Fruit fly (Drosophila melanogaster) whole organism, pupa: Measurements from ENCODE around the gene Amun.

ENCODE experiments used
- CG10348 ChIP-seq: fragments of 200-800 bp; sonication (Bioruptor generic); IDR thresholded peaks from 2 replicates; pipeline ENCODE4 v1.3.6; 2022; ENCODE audit warnings: missing biosample characterization, missing genetic modification characterization
- CG12605 ChIP-seq: fragments of 200-800 bp; sonication (Bioruptor generic); IDR thresholded peaks from 2 replicates; pipeline ENCODE4 v1.3.6; 2022; ENCODE audit warnings: missing biosample characterization, missing genetic modification characterization
- CG13204 ChIP-seq: fragments of 200-800 bp; sonication (Bioruptor generic); optimal IDR thresholded peaks from 2 replicates; lab custom pipeline; 2018; ENCODE audit warnings: missing biosample characterization, mild to moderate bottlenecking, missing genetic modification characterization, moderate library complexity
- CG14655 ChIP-seq: fragments of 200-800 bp; sonication (Bioruptor generic); optimal IDR thresholded peaks from 3 replicates; lab custom pipeline; 2017; ENCODE audit warnings: mild to moderate bottlenecking, missing biosample characterization, missing genetic modification reagents, missing genetic modification characterization
- CG15710 ChIP-seq: fragments of 200-800 bp; sonication (Bioruptor generic); optimal IDR thresholded peaks from 2 replicates; lab custom pipeline; 2018; ENCODE audit warnings: missing biosample characterization, mild to moderate bottlenecking, missing genetic modification characterization, moderate library complexity
- CG17806 ChIP-seq: fragments of 200-800 bp; sonication (Bioruptor generic); optimal IDR thresholded peaks from 2 replicates; lab custom pipeline; 2018; ENCODE audit warnings: missing biosample characterization, mild to moderate bottlenecking, missing genetic modification characterization, moderate library complexity
- CG32121 ChIP-seq: fragments of 200-800 bp; sonication (Bioruptor generic); IDR thresholded peaks from 2 replicates; pipeline ENCODE4 v1.3.6; 2022; ENCODE audit warnings: missing biosample characterization, missing genetic modification characterization
- CG34367 ChIP-seq: fragments of 200-800 bp; sonication (Bioruptor generic); optimal IDR thresholded peaks from 2 replicates; lab custom pipeline; 2018; ENCODE audit warnings: missing biosample characterization, mild to moderate bottlenecking, missing genetic modification characterization
- CG4496 ChIP-seq: fragments of 200-800 bp; sonication (Bioruptor generic); IDR thresholded peaks from 3 replicates; pipeline ENCODE4 v1.3.6; 2022; ENCODE audit warnings: missing biosample characterization, missing genetic modification characterization
- CG8159 ChIP-seq: fragments of 200-800 bp; sonication (Bioruptor generic); optimal IDR thresholded peaks from 3 replicates; lab custom pipeline; 2018; ENCODE audit warnings: missing biosample characterization, mild to moderate bottlenecking, missing genetic modification characterization, moderate library complexity
- CG8301 ChIP-seq: fragments of 200-800 bp; sonication (Bioruptor generic); optimal IDR thresholded peaks from 2 replicates; lab custom pipeline; 2018; ENCODE audit warnings: missing biosample characterization, mild to moderate bottlenecking, missing genetic modification characterization
- CG9948 ChIP-seq: fragments of 200-800 bp; sonication (Bioruptor generic); optimal IDR thresholded peaks from 2 replicates; lab custom pipeline; 2018; ENCODE audit warnings: missing biosample characterization, mild to moderate bottlenecking, missing genetic modification characterization, moderate library complexity
- D1 ChIP-seq: fragments of 200-800 bp; sonication (Bioruptor generic); optimal IDR thresholded peaks from 2 replicates; lab custom pipeline; 2018; ENCODE audit warnings: missing biosample characterization, mild to moderate bottlenecking, missing genetic modification characterization, moderate library complexity
- EcR ChIP-seq: fragments of 200-800 bp; sonication (Bioruptor generic); optimal IDR thresholded peaks from 3 replicates; lab custom pipeline; 2019; ENCODE audit warnings: missing biosample characterization, missing genetic modification characterization, mild to moderate bottlenecking, moderate library complexity, missing genetic modification reagents
- Ets98B ChIP-seq: fragments of 200-800 bp; sonication (Bioruptor generic); IDR thresholded peaks from 2 replicates; pipeline ENCODE4 v1.3.6; 2022; ENCODE audit warnings: missing biosample characterization, missing genetic modification characterization
- Pif1A ChIP-seq: fragments of 200-800 bp; sonication (Bioruptor generic); optimal IDR thresholded peaks from 3 replicates; lab custom pipeline; 2016; ENCODE audit warnings: missing biosample characterization, missing genetic modification characterization
- Pif1B ChIP-seq: fragments of 200-800 bp; sonication (Bioruptor generic); optimal IDR thresholded peaks from 3 replicates; lab custom pipeline; 2016; ENCODE audit warnings: missing biosample characterization, missing genetic modification characterization
- Snoo ChIP-seq: fragments of 200-800 bp; sonication (Bioruptor generic); optimal IDR thresholded peaks from 3 replicates; lab custom pipeline; 2017; ENCODE audit warnings: missing biosample characterization, mild to moderate bottlenecking, missing genetic modification characterization, inconsistent platforms
- fd96Ca ChIP-seq: fragments of 200-800 bp; sonication (Bioruptor generic); IDR thresholded peaks from 3 replicates; pipeline ENCODE4 v1.3.6; 2022; ENCODE audit warnings: missing biosample characterization, missing genetic modification characterization
- gl ChIP-seq: fragments of 200-800 bp; sonication (Bioruptor generic); optimal IDR thresholded peaks from 2 replicates; lab custom pipeline; 2018; ENCODE audit warnings: missing biosample characterization, mild to moderate bottlenecking, missing genetic modification characterization
- rn ChIP-seq: fragments of 200-800 bp; sonication (Bioruptor generic); IDR thresholded peaks from 2 replicates; pipeline ENCODE4 v1.3.6; 2022; ENCODE audit warnings: missing biosample characterization, missing genetic modification characterization

The Amun gene

dm6 chrX:11684462-11684861, 30.9 kb downstream of the Amun start:
- TF ChIP-seq CG13204: peak; percentile 60
- no peak for TF ChIP-seq gl
- peak; percentile 26 for TF ChIP-seq CG15710 (tag; lab: Kevin White, UChicago)
- TF ChIP-seq CG12605 (GFP tag; lab: Robert Waterston, UW): peak; percentile 36; the same call in 1 of the 2 replicates
- no peak for TF ChIP-seq D1 (tag; lab: Kevin White, UChicago)
- TF ChIP-seq CG14655: peak; percentile 39
- peak; percentile 29 for TF ChIP-seq EcR (GFP tag; lab: Kevin White, UChicago)
- no peak for TF ChIP-seq CG10348 (GFP tag; lab: Robert Waterston, UW)
- no peak for TF ChIP-seq Pif1B (GFP tag; lab: Kevin White, UChicago)
- TF ChIP-seq Ets98B (GFP tag; lab: Robert Waterston, UW): peak; percentile 5; the same call in 1 of the 2 replicates
- peak; percentile 50 for TF ChIP-seq Pif1A (GFP tag; lab: Kevin White, UChicago)
- peak; percentile 21 for TF ChIP-seq Snoo
- TF ChIP-seq CG4496 (GFP tag; lab: Robert Waterston, UW): peak; percentile 43; the same call in 1 of the 3 replicates
- peak; percentile 43 for TF ChIP-seq CG8159
- no peak for TF ChIP-seq rn (GFP tag; lab: Robert Waterston, UW)
- peak; percentile 26 for TF ChIP-seq CG34367 (tag; lab: Kevin White, UChicago)
- TF ChIP-seq CG17806 (tag; lab: Kevin White, UChicago): no peak
- TF ChIP-seq CG32121 (GFP tag; lab: Robert Waterston, UW): peak; percentile 43; the same call in 1 of the 2 replicates
- TF ChIP-seq CG9948 (tag; lab: Kevin White, UChicago): peak; percentile 13
- TF ChIP-seq fd96Ca (GFP tag; lab: Robert Waterston, UW): peak; percentile 50; the same call in 1 of the 3 replicates
- TF ChIP-seq CG8301 (tag; lab: Kevin White, UChicago): no peak

- TF ChIP-seq CG17806 (tag; lab: Kevin White, UChicago) (no peak), Pif1A (GFP tag; lab: Kevin White, UChicago) (no peak), CG8301 (tag; lab: Kevin White, UChicago) (no peak), CG32121 (GFP tag; lab: Robert Waterston, UW) (peak; percentile 36), rn (GFP tag; lab: Robert Waterston, UW) (no peak), Snoo (peak; percentile 46), Pif1B (GFP tag; lab: Kevin White, UChicago) (no peak), Ets98B (GFP tag; lab: Robert Waterston, UW) (peak; percentile 70), CG13204 (peak; percentile 97), CG10348 (GFP tag; lab: Robert Waterston, UW) (no peak), CG4496 (GFP tag; lab: Robert Waterston, UW) (peak; percentile 55; the same call in 1 of the 3 replicates), CG9948 (tag; lab: Kevin White, UChicago) (no peak), CG34367 (tag; lab: Kevin White, UChicago) (no peak), gl (no peak), CG12605 (GFP tag; lab: Robert Waterston, UW) (0 out of 2 replicates have a peak, but pooled peaks have one; percentile 21), CG8159 (no peak), EcR (GFP tag; lab: Kevin White, UChicago) (peak; percentile 45), fd96Ca (GFP tag; lab: Robert Waterston, UW) (peak; percentile 22; the same call in 1 of the 3 replicates)
These were observed 31.9 kb downstream of the Amun start for dm6 chrX:11683480-11683879.

- peak; percentile 64 for TF ChIP-seq CG15710 (tag; lab: Kevin White, UChicago)
- TF ChIP-seq CG14655: peak; percentile 54
- TF ChIP-seq CG9948 (tag; lab: Kevin White, UChicago): peak; percentile 21
- TF ChIP-seq CG34367 (tag; lab: Kevin White, UChicago): peak; percentile 16
- TF ChIP-seq EcR (GFP tag; lab: Kevin White, UChicago): peak; percentile 99
- TF ChIP-seq gl: no peak
- TF ChIP-seq CG12605 (GFP tag; lab: Robert Waterston, UW): peak; percentile 10; the same call in 1 of the 2 replicates
- TF ChIP-seq Pif1B (GFP tag; lab: Kevin White, UChicago): peak; percentile 11
- TF ChIP-seq CG10348 (GFP tag; lab: Robert Waterston, UW): no peak
- peak; percentile 24 for TF ChIP-seq CG8301 (tag; lab: Kevin White, UChicago)
- peak; percentile 42 for TF ChIP-seq CG13204
- TF ChIP-seq rn (GFP tag; lab: Robert Waterston, UW): no peak; the same call in 1 of the 2 replicates
- 0 out of 2 replicates have a peak, but pooled peaks have one; percentile 7 for TF ChIP-seq CG32121 (GFP tag; lab: Robert Waterston, UW)
- TF ChIP-seq Snoo: peak; percentile 37
- TF ChIP-seq fd96Ca (GFP tag; lab: Robert Waterston, UW): peak; percentile 68; the same call in 2 of the 3 replicates
- peak; percentile 43; the same call in 1 of the 3 replicates for TF ChIP-seq CG4496 (GFP tag; lab: Robert Waterston, UW)
- TF ChIP-seq D1 (tag; lab: Kevin White, UChicago): peak; percentile 6
- TF ChIP-seq CG17806 (tag; lab: Kevin White, UChicago): peak; percentile 39
- peak; percentile 47 for TF ChIP-seq CG8159
- TF ChIP-seq Pif1A (GFP tag; lab: Kevin White, UChicago): peak; percentile 55
- peak; percentile 33 for TF ChIP-seq Ets98B (GFP tag; lab: Robert Waterston, UW)
These were observed 33.5 kb downstream of the Amun start for dm6 chrX:11681558-11682551.

dm6 chrX:11680405-11680804, 35.0 kb downstream of the Amun start:
- TF ChIP-seq Pif1B (GFP tag; lab: Kevin White, UChicago): no peak
- 0 out of 2 replicates have a peak, but pooled peaks have one; percentile 12 for TF ChIP-seq Ets98B (GFP tag; lab: Robert Waterston, UW)
- no peak for TF ChIP-seq CG10348 (GFP tag; lab: Robert Waterston, UW)
- no peak for TF ChIP-seq CG32121 (GFP tag; lab: Robert Waterston, UW)
